Fruit fly (Drosophila melanogaster) whole organism, prepupa: ENCODE results near the gene CG13676.

Source experiments
- Blimp-1 ChIP-seq: fragments of 200-800 bp; sonication (Bioruptor generic); optimal IDR thresholded peaks from 3 replicates; lab custom pipeline; 2017; ENCODE audit warnings: missing biosample characterization, missing genetic modification characterization, mild to moderate bottlenecking, moderate library complexity, missing genetic modification reagents
- CG10631 ChIP-seq: fragments of 200-800 bp; sonication (Bioruptor generic); optimal IDR thresholded peaks from 2 replicates; lab custom pipeline; 2016; ENCODE audit warnings: missing biosample characterization, missing genetic modification characterization
- CG10669 ChIP-seq: fragments of 200-800 bp; sonication (Bioruptor generic); optimal IDR thresholded peaks from 3 replicates; lab custom pipeline; 2018; ENCODE audit warnings: missing biosample characterization, mild to moderate bottlenecking, missing genetic modification characterization, moderate library complexity
- CG11294 ChIP-seq: fragments of 200-800 bp; sonication (Bioruptor generic); IDR thresholded peaks from 2 replicates; pipeline ENCODE4 v1.3.6; 2022; ENCODE audit warnings: missing biosample characterization, missing genetic modification characterization
- CG11762 ChIP-seq: fragments of 200-800 bp; sonication (Bioruptor generic); optimal IDR thresholded peaks from 3 replicates; lab custom pipeline; 2016; ENCODE audit warnings: missing biosample characterization, missing genetic modification characterization; ENCODE audit not compliant: insufficient read depth
- CG15336 ChIP-seq: fragments of 200-800 bp; sonication (Bioruptor generic); IDR thresholded peaks from 2 replicates; pipeline ENCODE4 v1.3.6; 2022; ENCODE audit warnings: missing biosample characterization, missing genetic modification characterization
- CG16779 ChIP-seq: fragments of 200-800 bp; sonication (Bioruptor generic); optimal IDR thresholded peaks from 3 replicates; lab custom pipeline; 2017; ENCODE audit warnings: missing biosample characterization, mild to moderate bottlenecking, missing genetic modification characterization
- CG3032 ChIP-seq: fragments of 200-800 bp; optimal IDR thresholded peaks from 2 replicates; lab custom pipeline; 2019; ENCODE audit warnings: missing biosample characterization, mild to moderate bottlenecking, missing genetic modification characterization, moderate library complexity
- CG32006 ChIP-seq: fragments of 200-800 bp; sonication (Bioruptor generic); optimal IDR thresholded peaks from 3 replicates; lab custom pipeline; 2017; ENCODE audit warnings: missing biosample characterization, mild to moderate bottlenecking, missing genetic modification characterization
- CG34406 ChIP-seq: fragments of 200-800 bp; sonication (Bioruptor generic); optimal IDR thresholded peaks from 3 replicates; lab custom pipeline; 2016; ENCODE audit warnings: missing biosample characterization, missing genetic modification characterization
- CG3919 ChIP-seq: fragments of 200-800 bp; sonication (Bioruptor generic); optimal IDR thresholded peaks from 3 replicates; lab custom pipeline; 2016; ENCODE audit warnings: missing biosample characterization, missing genetic modification characterization
- CG4318 ChIP-seq: fragments of 200-800 bp; sonication (Bioruptor generic); optimal IDR thresholded peaks from 3 replicates; lab custom pipeline; 2017; ENCODE audit warnings: missing biosample characterization, mild to moderate bottlenecking, missing genetic modification characterization
- CG6276 ChIP-seq: fragments of 200-800 bp; sonication (Bioruptor generic); optimal IDR thresholded peaks from 2 replicates; lab custom pipeline; 2017; ENCODE audit warnings: missing biosample characterization, mild to moderate bottlenecking, missing genetic modification characterization
- CG6808 ChIP-seq: fragments of 200-800 bp; sonication (Bioruptor generic); optimal IDR thresholded peaks from 3 replicates; lab custom pipeline; 2017; ENCODE audit warnings: missing biosample characterization, missing genetic modification characterization, mild to moderate bottlenecking, moderate library complexity, missing genetic modification reagents
- CG8119 ChIP-seq: fragments of 200-800 bp; sonication (Bioruptor generic); IDR thresholded peaks from 3 replicates; pipeline ENCODE4 v1.3.6; 2022; ENCODE audit warnings: missing biosample characterization, missing genetic modification characterization
- CG8319 ChIP-seq: fragments of 200-800 bp; sonication (Bioruptor generic); optimal IDR thresholded peaks from 3 replicates; lab custom pipeline; 2016; ENCODE audit warnings: missing biosample characterization, missing genetic modification characterization
- CG8632 ChIP-seq: fragments of 200-800 bp; sonication (Bioruptor generic); optimal IDR thresholded peaks from 3 replicates; lab custom pipeline; 2016; ENCODE audit warnings: missing biosample characterization, missing genetic modification characterization
- CG9139 ChIP-seq: fragments of 200-800 bp; sonication (Bioruptor generic); optimal IDR thresholded peaks from 3 replicates; lab custom pipeline; 2017; ENCODE audit warnings: missing biosample characterization, mild to moderate bottlenecking, missing genetic modification characterization
- Eip75B ChIP-seq: fragments of 200-800 bp; sonication (Bioruptor generic); optimal IDR thresholded peaks from 3 replicates; lab custom pipeline; 2016; ENCODE audit warnings: missing biosample characterization, missing genetic modification characterization
- Eip78C ChIP-seq: fragments of 200-800 bp; sonication (Bioruptor generic); peaks from one replicate; lab custom pipeline; 2016; ENCODE audit warnings: missing biosample characterization, missing genetic modification characterization
- Eip93F ChIP-seq: fragments of 200-800 bp; sonication (Bioruptor generic); optimal IDR thresholded peaks from 2 replicates; lab custom pipeline; 2016; ENCODE audit warnings: missing biosample characterization, mild to moderate bottlenecking, missing genetic modification characterization
- Ets21C ChIP-seq: fragments of 200-800 bp; sonication (Bioruptor generic); optimal IDR thresholded peaks from 3 replicates; lab custom pipeline; 2016; ENCODE audit warnings: missing biosample characterization, missing genetic modification characterization
- Hr4 ChIP-seq: fragments of 200-800 bp; sonication (Bioruptor generic); optimal IDR thresholded peaks from 3 replicates; lab custom pipeline; 2016; ENCODE audit warnings: missing biosample characterization, missing genetic modification characterization
- Lpt ChIP-seq: fragments of 200-800 bp; sonication (Bioruptor generic); optimal IDR thresholded peaks from 3 replicates; lab custom pipeline; 2016; ENCODE audit warnings: missing biosample characterization, missing genetic modification characterization
- OdsH ChIP-seq: fragments of 200-800 bp; sonication (Bioruptor generic); optimal IDR thresholded peaks from 3 replicates; lab custom pipeline; 2016; ENCODE audit warnings: missing biosample characterization, missing genetic modification characterization
- Smox ChIP-seq: fragments of 200-800 bp; sonication (Bioruptor generic); optimal IDR thresholded peaks from 3 replicates; lab custom pipeline; 2016; ENCODE audit warnings: missing biosample characterization, missing genetic modification characterization
- Sox102F ChIP-seq: fragments of 200-800 bp; sonication (Bioruptor generic); optimal IDR thresholded peaks from 2 replicates; lab custom pipeline; 2016; ENCODE audit warnings: missing biosample characterization, mild to moderate bottlenecking, missing genetic modification characterization
- Sox15 ChIP-seq: fragments of 200-800 bp; sonication (Bioruptor generic); optimal IDR thresholded peaks from 3 replicates; lab custom pipeline; 2016; ENCODE audit warnings: missing biosample characterization, missing genetic modification characterization
- achi ChIP-seq: fragments of 200-800 bp; sonication (Bioruptor generic); optimal IDR thresholded peaks from 3 replicates; lab custom pipeline; 2016; ENCODE audit warnings: missing biosample characterization, missing genetic modification characterization
- acj6 ChIP-seq: fragments of 200-800 bp; sonication (Bioruptor generic); optimal IDR thresholded peaks from 3 replicates; lab custom pipeline; 2016; ENCODE audit warnings: missing biosample characterization, missing genetic modification characterization
- cyc ChIP-seq: fragments of 200-800 bp; sonication (Bioruptor generic); optimal IDR thresholded peaks from 3 replicates; lab custom pipeline; 2016; ENCODE audit warnings: missing biosample characterization, missing genetic modification characterization
- dsx ChIP-seq: fragments of 200-800 bp; optimal IDR thresholded peaks from 3 replicates; lab custom pipeline; 2019; ENCODE audit warnings: missing biosample characterization, mild to moderate bottlenecking, missing genetic modification characterization, moderate library complexity; ENCODE audit not compliant: poor library complexity, severe bottlenecking
- eg ChIP-seq: fragments of 200-800 bp; sonication (Bioruptor generic); IDR thresholded peaks from 3 replicates; pipeline ENCODE4 v1.3.6; 2022; ENCODE audit warnings: missing biosample characterization, missing genetic modification characterization
- esn ChIP-seq: fragments of 200-800 bp; sonication (Bioruptor generic); optimal IDR thresholded peaks from 2 replicates; lab custom pipeline; 2016; ENCODE audit warnings: missing biosample characterization, mild to moderate bottlenecking, missing genetic modification characterization, moderate library complexity
- fd59A ChIP-seq: fragments of 200-800 bp; sonication (Bioruptor generic); optimal IDR thresholded peaks from 2 replicates; lab custom pipeline; 2017; ENCODE audit warnings: missing biosample characterization, mild to moderate bottlenecking, missing genetic modification characterization, missing genetic modification reagents
- fkh ChIP-seq: fragments of 200-800 bp; sonication (Bioruptor generic); optimal IDR thresholded peaks from 3 replicates; lab custom pipeline; 2017; ENCODE audit warnings: missing biosample characterization, mild to moderate bottlenecking, missing genetic modification characterization, moderate library complexity
- vri ChIP-seq: fragments of 200-800 bp; sonication (Bioruptor generic); optimal IDR thresholded peaks from 3 replicates; lab custom pipeline; 2016; ENCODE audit warnings: missing biosample characterization, mild to moderate bottlenecking, missing genetic modification characterization

CG13676 gene

DNA sequence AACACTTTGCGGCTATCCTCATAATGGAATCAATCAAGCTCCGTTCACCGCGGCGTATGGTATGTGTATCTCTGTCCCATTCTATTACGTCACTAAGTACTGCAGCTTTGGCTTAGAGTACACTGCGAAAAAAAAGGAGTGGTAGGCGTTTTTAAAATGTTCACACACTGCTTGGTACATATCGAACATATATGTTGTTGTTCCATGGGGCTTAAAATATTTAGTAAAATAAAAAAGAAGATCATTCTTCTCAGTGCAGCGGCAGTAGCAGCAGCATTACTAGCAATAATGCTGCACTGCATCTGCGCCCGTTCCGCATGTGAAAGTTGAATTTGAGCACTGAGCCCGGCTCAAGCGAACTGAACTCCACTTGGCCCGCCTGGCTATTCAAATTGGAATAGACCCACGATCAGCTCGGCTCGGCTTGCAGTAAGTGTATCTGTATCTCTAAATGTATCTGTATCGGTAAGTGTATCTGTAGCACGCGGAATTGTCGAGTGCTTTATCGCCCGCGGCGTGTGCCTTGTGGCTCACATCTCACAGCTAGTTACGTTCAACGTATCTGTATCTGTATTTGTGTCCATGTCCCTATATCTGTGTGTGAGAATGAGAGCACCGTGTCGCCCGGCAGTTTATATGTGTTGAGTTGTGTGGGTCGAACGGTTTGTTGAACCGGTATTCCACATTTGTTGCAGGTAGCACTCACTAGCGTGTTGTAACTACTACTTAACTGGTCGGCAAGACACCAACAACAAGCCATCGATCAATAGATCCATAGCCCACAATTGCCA is 1.8 kb upstream of the CG13676 start (continued):
- peak; percentile 64 for TF ChIP-seq Eip75B (GFP tag; lab: Kevin White, UChicago)
- no peak for TF ChIP-seq Eip93F (GFP tag; lab: Kevin White, UChicago)
- peak; percentile 56 for TF ChIP-seq Sox15
- TF ChIP-seq CG16779 (tag; lab: Kevin White, UChicago) = peak; percentile 54
- TF ChIP-seq CG4318 (GFP tag; lab: Kevin White, UChicago) = peak; percentile 88
- TF ChIP-seq CG34406 = peak; percentile 68
- TF ChIP-seq fkh (GFP tag; lab: Kevin White, UChicago) = no peak
- TF ChIP-seq Eip78C = peak; percentile 96
- TF ChIP-seq eg (GFP tag; lab: Robert Waterston, UW) = peak; percentile 96
- TF ChIP-seq Ets21C (GFP tag; lab: Kevin White, UChicago) = no peak
- peak; percentile 76 for TF ChIP-seq CG11762 (GFP tag; lab: Kevin White, UChicago)
- TF ChIP-seq dsx (GFP tag; lab: Kevin White, UChicago) = peak; percentile 2
- peak; percentile 80 for TF ChIP-seq CG10631 (GFP tag; lab: Kevin White, UChicago)
- peak; percentile 90 for TF ChIP-seq OdsH (GFP tag; lab: Kevin White, UChicago)
- TF ChIP-seq CG11294 (GFP tag; lab: Robert Waterston, UW) = peak; percentile 92
- TF ChIP-seq Smox (GFP tag; lab: Kevin White, UChicago) = peak; percentile 29
- TF ChIP-seq vri (GFP tag; lab: Kevin White, UChicago) = peak; percentile 17
- TF ChIP-seq cyc (GFP tag; lab: Kevin White, UChicago) = peak; percentile 50
- peak; percentile 95 for TF ChIP-seq CG6276 (GFP tag; lab: Kevin White, UChicago)
- TF ChIP-seq esn (GFP tag; lab: Kevin White, UChicago) = peak; percentile 46
- peak; percentile 97 for TF ChIP-seq CG15336 (GFP tag; lab: Robert Waterston, UW)
- TF ChIP-seq CG10669 (GFP tag; lab: Kevin White, UChicago) = peak; percentile 54
- no peak for TF ChIP-seq Blimp-1
- TF ChIP-seq CG8319 = peak; percentile 47
- peak; percentile 87 for TF ChIP-seq achi (GFP tag; lab: Kevin White, UChicago)
- peak; percentile 53 for TF ChIP-seq CG3032 (tag; lab: Kevin White, UChicago)
- peak; percentile 91 for TF ChIP-seq Lpt (GFP tag; lab: Kevin White, UChicago)
- TF ChIP-seq CG8632 (GFP tag; lab: Kevin White, UChicago) = peak; percentile 63
- TF ChIP-seq fd59A (GFP tag; lab: Kevin White, UChicago) = peak; percentile 65
- TF ChIP-seq Sox102F (GFP tag; lab: Kevin White, UChicago) = peak; percentile 47
- peak; percentile 47 for TF ChIP-seq CG6808 (GFP tag; lab: Kevin White, UChicago)
- TF ChIP-seq CG8119 (GFP tag; lab: Robert Waterston, UW) = peak; percentile 95

- TF ChIP-seq CG15336 (GFP tag; lab: Robert Waterston, UW) = peak; percentile 50
- peak; percentile 23 for TF ChIP-seq CG3919
- TF ChIP-seq Eip78C = peak; percentile 68
- TF ChIP-seq fkh (GFP tag; lab: Kevin White, UChicago) = no peak
- peak; percentile 10 for TF ChIP-seq CG10631 (GFP tag; lab: Kevin White, UChicago)
- TF ChIP-seq acj6 (GFP tag; lab: Kevin White, UChicago) = peak; percentile 10
- TF ChIP-seq CG9139 (GFP tag; lab: Kevin White, UChicago) = no peak
- TF ChIP-seq CG4318 (GFP tag; lab: Kevin White, UChicago) = peak; percentile 1
- TF ChIP-seq CG32006 (GFP tag; lab: Kevin White, UChicago) = peak; percentile 74
- peak; percentile 58 for TF ChIP-seq Hr4 (GFP tag; lab: Kevin White, UChicago)
These were observed 801 bp downstream of the CG13676 start for dm6 chr3L:8150812-8151211.
